Worm (Caenorhabditis elegans) whole organism, midembryonic: ENCODE data around the gene F42A10.9.

Experiments used
- flt-1 ChIP-seq: fragments of 200-800 bp; sonication (Bioruptor generic); IDR thresholded peaks from 2 replicates; pipeline ENCODE4 v1.3.6; 2022; ENCODE audit warnings: missing genetic modification characterization, missing compliant biosample characterization
- klf-2 ChIP-seq: fragments of 200-800 bp; sonication (Bioruptor generic); conservative IDR thresholded peaks from 2 replicates; pipeline ENCODE4 v1.3.6; 2022; ENCODE audit warnings: missing genetic modification reagents, missing genetic modification characterization, missing compliant biosample characterization
- med-1 ChIP-seq: sonication (generic microtip); optimal IDR thresholded peaks from 2 replicates; lab custom pipeline; 2017; ENCODE audit warnings: missing genetic modification characterization, mild to moderate bottlenecking, missing compliant biosample characterization, antibody characterized with exemption, missing genetic modification reagents; ENCODE audit not compliant: insufficient read depth
- ref-1 ChIP-seq: fragments of 200-800 bp; sonication (Bioruptor generic); conservative IDR thresholded peaks from 2 replicates; pipeline ENCODE4 v1.3.6; 2022; ENCODE audit warnings: missing genetic modification reagents, missing genetic modification characterization, missing compliant biosample characterization
- tab-1 ChIP-seq: fragments of 200-800 bp; sonication (Bioruptor generic); IDR thresholded peaks from 2 replicates; pipeline ENCODE4 v1.3.6; 2022; ENCODE audit warnings: missing genetic modification characterization, missing compliant biosample characterization

- TF ChIP-seq med-1 (GFP tag; lab: Kevin White, UChicago) (no peak), tab-1 (no peak), flt-1 (GFP tag; lab: Robert Waterston, UW) (no peak), klf-2 (GFP tag; lab: Robert Waterston, UW) (no peak), ref-1 (no peak)
Measured at ce11 chrIII:6144390-6144962, 19.9 kb upstream of the F42A10.9 start.
